Fruit fly (Drosophila melanogaster) whole organism, embryonic: ENCODE results near the gene NimC1.

Source experiments
- Bgb ChIP-seq: fragments of 200-800 bp; sonication (Bioruptor generic); IDR thresholded peaks from 2 replicates; pipeline ENCODE4 v1.3.6; 2022; ENCODE audit warnings: missing biosample characterization, missing genetic modification characterization; ENCODE audit not compliant: partially characterized antibody
- CG11695 ChIP-seq: fragments of 200-800 bp; sonication (Bioruptor generic); IDR thresholded peaks from 3 replicates; pipeline ENCODE4 v1.3.6; 2022; ENCODE audit warnings: missing biosample characterization, missing genetic modification characterization
- CG12104 ChIP-seq: fragments of 200-800 bp; sonication (Bioruptor generic); optimal IDR thresholded peaks from 3 replicates; lab custom pipeline; 2016; ENCODE audit warnings: missing biosample characterization, missing genetic modification characterization
- CG1233 ChIP-seq: fragments of 200-800 bp; sonication (Bioruptor generic); optimal IDR thresholded peaks from 4 replicates; lab custom pipeline; 2018; ENCODE audit warnings: missing biosample characterization, mild to moderate bottlenecking, missing genetic modification characterization
- CG13296 ChIP-seq: fragments of 200-800 bp; sonication (Bioruptor generic); optimal IDR thresholded peaks from 3 replicates; lab custom pipeline; 2018; ENCODE audit warnings: missing biosample characterization, mild to moderate bottlenecking, missing genetic modification characterization
- CG14014 ChIP-seq: fragments of 200-800 bp; sonication (Bioruptor generic); IDR thresholded peaks from 2 replicates; pipeline ENCODE4 v1.3.6; 2022; ENCODE audit warnings: missing biosample characterization, missing genetic modification characterization
- CG14860 ChIP-seq: fragments of 200-800 bp; sonication (Bioruptor generic); IDR thresholded peaks from 3 replicates; pipeline ENCODE4 v1.3.6; 2022; ENCODE audit warnings: missing biosample characterization, missing genetic modification characterization; ENCODE audit not compliant: partially characterized antibody
- CG16813 ChIP-seq: fragments of 200-800 bp; sonication (Bioruptor generic); IDR thresholded peaks from 3 replicates; pipeline ENCODE4 v1.3.6; 2022; ENCODE audit warnings: missing biosample characterization, missing genetic modification characterization; ENCODE audit not compliant: partially characterized antibody
- CG18619 ChIP-seq: fragments of 200-800 bp; sonication (Bioruptor generic); optimal IDR thresholded peaks from 3 replicates; lab custom pipeline; 2017; ENCODE audit warnings: missing biosample characterization, mild to moderate bottlenecking, missing genetic modification characterization
- CG2116 ChIP-seq: fragments of 200-800 bp; sonication (Bioruptor generic); optimal IDR thresholded peaks from 3 replicates; lab custom pipeline; 2018; ENCODE audit warnings: missing biosample characterization, mild to moderate bottlenecking, missing genetic modification characterization
- CG2202 ChIP-seq: fragments of 200-800 bp; sonication (Bioruptor generic); optimal IDR thresholded peaks from 2 replicates; lab custom pipeline; 2018; ENCODE audit warnings: missing biosample characterization, mild to moderate bottlenecking, missing genetic modification characterization
- CG31365 ChIP-seq: fragments of 200-800 bp; sonication (Bioruptor generic); optimal IDR thresholded peaks from 2 replicates; lab custom pipeline; 2018; ENCODE audit warnings: missing biosample characterization, mild to moderate bottlenecking, missing genetic modification characterization
- CG42726 ChIP-seq: fragments of 200-800 bp; sonication (Bioruptor generic); IDR thresholded peaks from 2 replicates; pipeline ENCODE4 v1.3.6; 2022; ENCODE audit warnings: missing biosample characterization, missing genetic modification characterization; ENCODE audit not compliant: partially characterized antibody
- CG4424 ChIP-seq: fragments of 200-800 bp; sonication (Bioruptor generic); optimal IDR thresholded peaks from 3 replicates; lab custom pipeline; 2016; ENCODE audit warnings: missing biosample characterization, missing genetic modification characterization
- CG6654 ChIP-seq: fragments of 200-800 bp; sonication (Bioruptor generic); optimal IDR thresholded peaks from 2 replicates; lab custom pipeline; 2017; ENCODE audit warnings: missing biosample characterization, mild to moderate bottlenecking, missing genetic modification characterization
- CG6813 ChIP-seq: fragments of 200-800 bp; sonication (Bioruptor generic); optimal IDR thresholded peaks from 2 replicates; lab custom pipeline; 2017; ENCODE audit warnings: missing biosample characterization, missing genetic modification characterization, mild to moderate bottlenecking, moderate library complexity, missing genetic modification reagents
- CG8281 ChIP-seq: fragments of 200-800 bp; sonication (Bioruptor generic); optimal IDR thresholded peaks from 2 replicates; lab custom pipeline; 2018; ENCODE audit warnings: missing biosample characterization, mild to moderate bottlenecking, missing genetic modification characterization, moderate library complexity
- CG8290 ChIP-seq, 3 experiments: fragments of 200-800 bp; sonication (Bioruptor generic); optimal IDR thresholded peaks; 2 replicates each; lab custom pipeline; 2016 to 2019; ENCODE audit warnings: missing biosample characterization in 3 of 3, missing genetic modification characterization in 3 of 3, mild to moderate bottlenecking in 2 of 3, moderate library complexity in 1 of 3
- CG9932 ChIP-seq: fragments of 200-800 bp; sonication (Bioruptor generic); IDR thresholded peaks from 2 replicates; pipeline ENCODE4 v1.3.6; 2022; ENCODE audit warnings: missing biosample characterization, missing genetic modification characterization
- Dip2 ChIP-seq: fragments of 200-800 bp; sonication (Bioruptor generic); IDR thresholded peaks from 2 replicates; pipeline ENCODE4 v1.3.6; 2022; ENCODE audit warnings: missing biosample characterization, missing genetic modification characterization
- Doc3 ChIP-seq: fragments of 200-800 bp; sonication (Bioruptor generic); IDR thresholded peaks from 3 replicates; pipeline ENCODE4 v1.3.6; 2022; ENCODE audit warnings: missing biosample characterization, missing genetic modification characterization; ENCODE audit not compliant: partially characterized antibody
- Drgx ChIP-seq: fragments of 200-800 bp; sonication (Bioruptor generic); IDR thresholded peaks from 2 replicates; pipeline ENCODE4 v1.3.6; 2022; ENCODE audit warnings: missing biosample characterization, missing genetic modification characterization
- HHEX ChIP-seq: fragments of 200-800 bp; sonication (Bioruptor generic); optimal IDR thresholded peaks from 3 replicates; lab custom pipeline; 2017; ENCODE audit warnings: missing biosample characterization, mild to moderate bottlenecking, missing genetic modification characterization, missing genetic modification reagents
- Med ChIP-seq: fragments of 200-800 bp; sonication (Bioruptor generic); peaks from one replicate; lab custom pipeline; 2016; ENCODE audit warnings: missing biosample characterization, missing genetic modification characterization, mild to moderate bottlenecking, inconsistent platforms, moderate library complexity
- Meics ChIP-seq: fragments of 200-800 bp; sonication (Bioruptor generic); optimal IDR thresholded peaks from 2 replicates; lab custom pipeline; 2017; ENCODE audit warnings: missing biosample characterization, mild to moderate bottlenecking, missing genetic modification characterization
- NK7.1 ChIP-seq: fragments of 200-800 bp; sonication (Bioruptor generic); optimal IDR thresholded peaks from 3 replicates; lab custom pipeline; 2016; ENCODE audit warnings: missing biosample characterization, missing genetic modification characterization
- Spps ChIP-seq: fragments of 200-800 bp; sonication (Bioruptor generic); optimal IDR thresholded peaks from 2 replicates; lab custom pipeline; 2018; ENCODE audit warnings: missing biosample characterization, mild to moderate bottlenecking, missing genetic modification characterization
- Tbp ChIP-seq: fragments of >200 bp; optimal IDR thresholded peaks from 2 replicates; lab custom pipeline; 2018; ENCODE audit warnings: missing biosample characterization, missing genetic modification characterization
- al ChIP-seq: fragments of 200-800 bp; sonication (Bioruptor generic); IDR thresholded peaks from 2 replicates; pipeline ENCODE4 v1.3.6; 2022; ENCODE audit warnings: missing biosample characterization, missing genetic modification characterization
- ash1 ChIP-seq: fragments of 200-800 bp; sonication (Bioruptor generic); optimal IDR thresholded peaks from 2 replicates; lab custom pipeline; 2018; ENCODE audit warnings: missing biosample characterization, mild to moderate bottlenecking, missing genetic modification characterization
- br ChIP-seq: fragments of >200 bp; optimal IDR thresholded peaks from 2 replicates; lab custom pipeline; 2017
- corto ChIP-seq: fragments of 200-800 bp; sonication (Bioruptor generic); optimal IDR thresholded peaks from 2 replicates; lab custom pipeline; 2016; ENCODE audit warnings: missing biosample characterization, mild to moderate bottlenecking, missing genetic modification characterization, moderate library complexity
- cwo ChIP-seq: fragments of 200-800 bp; sonication (Bioruptor generic); optimal IDR thresholded peaks from 3 replicates; lab custom pipeline; 2017; ENCODE audit warnings: missing biosample characterization, missing genetic modification characterization, mild to moderate bottlenecking, moderate library complexity, missing genetic modification reagents
- dm ChIP-seq: fragments of 200-800 bp; sonication (Bioruptor generic); optimal IDR thresholded peaks from 3 replicates; lab custom pipeline; 2016; ENCODE audit warnings: missing biosample characterization, missing genetic modification characterization
- fd102C ChIP-seq: fragments of 200-800 bp; sonication (Bioruptor generic); optimal IDR thresholded peaks from 2 replicates; lab custom pipeline; 2018; ENCODE audit warnings: missing biosample characterization, mild to moderate bottlenecking, missing genetic modification characterization, moderate library complexity
- gsb ChIP-seq: fragments of 200-800 bp; sonication (Bioruptor generic); IDR thresholded peaks from 2 replicates; pipeline ENCODE4 v1.3.6; 2022; ENCODE audit warnings: missing biosample characterization, missing genetic modification characterization
- ham ChIP-seq: fragments of 200-800 bp; sonication (Bioruptor generic); IDR thresholded peaks from 2 replicates; pipeline ENCODE4 v1.3.6; 2022; ENCODE audit warnings: missing biosample characterization, missing genetic modification characterization
- inv ChIP-seq: fragments of 200-800 bp; sonication (Bioruptor generic); IDR thresholded peaks from 2 replicates; pipeline ENCODE4 v1.3.6; 2022; ENCODE audit warnings: missing biosample characterization, missing genetic modification characterization; ENCODE audit not compliant: partially characterized antibody
- jumu ChIP-seq: fragments of 200-800 bp; sonication (Bioruptor generic); optimal IDR thresholded peaks from 3 replicates; lab custom pipeline; 2016; ENCODE audit warnings: missing biosample characterization, missing genetic modification characterization
- lab ChIP-seq: fragments of 200-800 bp; sonication (Bioruptor generic); optimal IDR thresholded peaks from 3 replicates; lab custom pipeline; 2017; ENCODE audit warnings: missing biosample characterization, missing genetic modification characterization, mild to moderate bottlenecking, moderate library complexity, missing genetic modification reagents
- lmd ChIP-seq: fragments of 200-800 bp; sonication (Bioruptor generic); IDR thresholded peaks from 2 replicates; pipeline ENCODE4 v1.3.6; 2022; ENCODE audit warnings: missing biosample characterization, missing genetic modification characterization
- org-1 ChIP-seq: fragments of 200-800 bp; sonication (Bioruptor generic); optimal IDR thresholded peaks from 2 replicates; lab custom pipeline; 2017; ENCODE audit warnings: missing biosample characterization, missing genetic modification characterization
- pfk ChIP-seq: fragments of 200-800 bp; sonication (Bioruptor generic); optimal IDR thresholded peaks from 2 replicates; lab custom pipeline; 2018; ENCODE audit warnings: missing biosample characterization, mild to moderate bottlenecking, missing genetic modification characterization, moderate library complexity
- pho ChIP-seq: fragments of 200-800 bp; sonication (Bioruptor generic); optimal IDR thresholded peaks from 2 replicates; lab custom pipeline; 2016; ENCODE audit warnings: missing biosample characterization, missing genetic modification characterization
- ro ChIP-seq: fragments of 200-800 bp; sonication (Bioruptor generic); IDR thresholded peaks from 2 replicates; pipeline ENCODE4 v1.3.6; 2022; ENCODE audit warnings: missing biosample characterization, missing genetic modification characterization
- sd ChIP-seq: fragments of 200-800 bp; sonication (Bioruptor generic); optimal IDR thresholded peaks from 3 replicates; lab custom pipeline; 2018; ENCODE audit warnings: missing biosample characterization, mild to moderate bottlenecking, missing genetic modification characterization, moderate library complexity
- sens ChIP-seq: fragments of 200-800 bp; sonication (Bioruptor generic); peaks from one replicate; lab custom pipeline; 2016; ENCODE audit warnings: missing biosample characterization, missing genetic modification characterization
- sim ChIP-seq: fragments of 200-800 bp; sonication (Bioruptor generic); IDR thresholded peaks from 2 replicates; pipeline ENCODE4 v1.3.6; 2022; ENCODE audit warnings: missing biosample characterization, missing genetic modification characterization
- stc ChIP-seq: fragments of 200-800 bp; sonication (Bioruptor generic); IDR thresholded peaks from 2 replicates; pipeline ENCODE4 v1.3.6; 2022; ENCODE audit warnings: missing biosample characterization, missing genetic modification characterization
- tup ChIP-seq: fragments of 200-800 bp; sonication (Bioruptor generic); optimal IDR thresholded peaks from 2 replicates; lab custom pipeline; 2016; ENCODE audit warnings: missing biosample characterization, mild to moderate bottlenecking, missing genetic modification characterization, moderate library complexity
- zfh1 ChIP-seq: fragments of 200-800 bp; sonication (Bioruptor generic); IDR thresholded peaks from 3 replicates; pipeline ENCODE4 v1.3.6; 2022; ENCODE audit warnings: missing biosample characterization, missing genetic modification characterization

Gene NimC1

dm6 chr2L:14021646-14022129 is 45.1 kb upstream of the NimC1 start:
- TF ChIP-seq Dip2 (GFP tag; lab: Robert Waterston, UW) (no peak), CG18619 (GFP tag; lab: Kevin White, UChicago) (no peak), CG42726 (GFP tag; lab: Robert Waterston, UW) (peak; percentile 49), al (GFP tag; lab: Robert Waterston, UW) (no peak), Tbp (GFP tag; lab: Kevin White, UChicago) (no peak), CG9932 (no peak), zfh1 (no peak), dm (GFP tag; lab: Kevin White, UChicago) (no peak), Med (GFP tag; lab: Kevin White, UChicago) (peak; percentile 84), stc (GFP tag; lab: Robert Waterston, UW) (no peak), Spps (tag; lab: Kevin White, UChicago) (no peak), sim (no peak), inv (GFP tag; lab: Robert Waterston, UW) (no peak), CG12104 (GFP tag; lab: Kevin White, UChicago) (no peak), CG2202 (tag; lab: Kevin White, UChicago) (no peak), CG6654 (GFP tag; lab: Kevin White, UChicago) (no peak), CG8290 (GFP tag; optimal IDR thresholded peaks at IDR 0.05; lab: Kevin White, UChicago) (no peak), CG8290 (tag; optimal IDR thresholded peaks at IDR 0.05; lab: Kevin White, UChicago) (peak in 1 of 2 experiments; percentile 84), ro (GFP tag; lab: Robert Waterston, UW) (no peak), lmd (GFP tag; lab: Robert Waterston, UW) (no peak), CG14860 (GFP tag; lab: Robert Waterston, UW) (peak; percentile 49; the same call in 1 of the 3 replicates), CG8281 (tag; lab: Kevin White, UChicago) (no peak), CG1233 (no peak), Meics (GFP tag; lab: Kevin White, UChicago) (no peak), CG2116 (GFP tag; lab: Kevin White, UChicago) (no peak), tup (GFP tag; lab: Kevin White, UChicago) (no peak), HHEX (GFP tag; lab: Kevin White, UChicago) (no peak), CG13296 (GFP tag; lab: Kevin White, UChicago) (no peak), corto (no peak), CG31365 (tag; lab: Kevin White, UChicago) (peak; percentile 17), Drgx (no peak), CG16813 (GFP tag; lab: Robert Waterston, UW) (0 out of 3 replicates have a peak, but pooled peaks have one; percentile 23), jumu (no peak), CG4424 (GFP tag; lab: Kevin White, UChicago) (no peak), NK7.1 (GFP tag; lab: Kevin White, UChicago) (no peak), ham (GFP tag; lab: Robert Waterston, UW) (no peak), CG14014 (GFP tag; lab: Robert Waterston, UW) (no peak), br (lab: Kevin White, UChicago) (no peak), pfk (no peak), CG11695 (GFP tag; lab: Robert Waterston, UW) (no peak), org-1 (GFP tag; lab: Kevin White, UChicago) (no peak), sens (GFP tag; lab: Kevin White, UChicago) (peak; percentile 52), cwo (GFP tag; lab: Kevin White, UChicago) (no peak), pho (GFP tag; lab: Kevin White, UChicago) (no peak), CG6813 (GFP tag; lab: Kevin White, UChicago) (no peak), Doc3 (GFP tag; lab: Robert Waterston, UW) (no peak), Bgb (GFP tag; lab: Robert Waterston, UW) (peak; percentile 64; the same call in 1 of the 2 replicates), lab (GFP tag; lab: Kevin White, UChicago) (no peak), gsb (GFP tag; lab: Robert Waterston, UW) (no peak), fd102C (no peak), ash1 (GFP tag; lab: Kevin White, UChicago) (no peak), sd (tag; lab: Kevin White, UChicago) (no peak)
